Worm (Caenorhabditis elegans): ENCODE data around the gene fbf-1.

The fbf-1 gene

DNA sequence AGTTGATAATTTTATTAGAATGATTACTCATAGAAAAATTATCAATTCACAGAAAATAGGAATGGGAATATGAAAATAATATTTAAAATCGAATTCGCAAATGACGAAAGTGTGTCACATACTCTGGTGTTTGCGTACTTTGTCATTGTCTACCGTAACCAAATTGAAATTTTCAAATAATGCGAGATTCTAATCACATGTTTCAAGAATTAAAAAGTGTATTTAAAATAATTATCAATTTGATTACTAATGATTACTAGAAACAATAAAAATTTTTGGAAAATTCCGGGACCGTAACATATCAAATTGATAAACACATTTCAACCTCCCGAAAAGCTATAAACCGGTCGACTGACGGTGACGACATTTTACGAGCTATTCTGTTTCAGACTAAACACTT lies 10.7 kb upstream of the fbf-1 start, which contains the start of the genes fbf-2 and nspg-3:
fbf-2 (minus strand) TSS at position 101 of the 400 bp plus-strand sequence.
nspg-3 (plus strand) TSS at position 388 of the 400 bp plus-strand sequence.
- no peak for TF ChIP-seq nhr-237 (tag; optimal IDR thresholded peaks at IDR 0.05)
- no peak for TF ChIP-seq cnd-1 (tag; optimal IDR thresholded peaks at IDR 0.05)
- no peak for TF ChIP-seq flh-1 (GFP tag; optimal IDR thresholded peaks at IDR 0.05)
- TF ChIP-seq unc-39 (tag; optimal IDR thresholded peaks at IDR 0.05), result no peak
- TF ChIP-seq ceh-83 (GFP tag; optimal IDR thresholded peaks at IDR 0.05), result no peak
- TF ChIP-seq unc-120 (tag; optimal IDR thresholded peaks at IDR 0.05; ENCODE audit: poor library complexity, severe bottlenecking), result no peak
- TF ChIP-seq nhr-12 (tag; optimal IDR thresholded peaks at IDR 0.05), result no peak
- TF ChIP-seq elt-1 (tag; optimal IDR thresholded peaks at IDR 0.05; ENCODE audit: borderline replicate concordance, insufficient read depth), result no peak
- TF ChIP-seq sptf-1 (tag; optimal IDR thresholded peaks at IDR 0.05), result no peak
- TF ChIP-seq lin-13 (tag; optimal IDR thresholded peaks at IDR 0.05), result no peak

DNA sequence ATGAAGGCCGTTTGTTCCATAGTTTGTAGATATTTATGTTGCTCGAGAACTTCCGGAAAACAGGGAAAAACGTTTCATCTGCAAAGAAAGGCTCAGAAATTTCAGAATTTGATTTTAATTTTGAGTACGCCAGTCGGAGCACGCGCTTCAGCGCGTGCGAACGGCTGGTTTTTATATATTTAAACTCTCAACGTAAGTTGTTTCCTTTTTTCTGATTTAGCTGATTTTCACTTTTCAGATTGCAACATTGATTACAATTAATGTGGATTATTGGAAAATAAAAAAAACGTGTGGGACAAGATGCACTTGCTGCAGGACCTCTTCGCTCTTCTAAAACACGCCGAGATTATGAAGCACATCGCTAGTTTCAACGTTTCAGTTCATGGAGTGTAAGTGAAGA lies 2.0 kb upstream of the fbf-1 start, which contains the start of gene F21H12.3:
F21H12.3 (plus strand) TSS at position 301 of the 400 bp plus-strand sequence.
- TF ChIP-seq unc-62 (GFP tag; optimal IDR thresholded peaks at IDR 0.05) (no peak), unc-120 (tag; optimal IDR thresholded peaks at IDR 0.05; ENCODE audit: poor library complexity, severe bottlenecking) (no peak), snpc-4 (tag; optimal IDR thresholded peaks at IDR 0.05) (no peak), ztf-11 (tag; optimal IDR thresholded peaks at IDR 0.05) (no peak), ceh-43 (GFP tag; optimal IDR thresholded peaks at IDR 0.05) (no peak), nhr-12 (tag; optimal IDR thresholded peaks at IDR 0.05) (no peak), elt-3 (tag; optimal IDR thresholded peaks at IDR 0.05) (no peak)

DNA sequence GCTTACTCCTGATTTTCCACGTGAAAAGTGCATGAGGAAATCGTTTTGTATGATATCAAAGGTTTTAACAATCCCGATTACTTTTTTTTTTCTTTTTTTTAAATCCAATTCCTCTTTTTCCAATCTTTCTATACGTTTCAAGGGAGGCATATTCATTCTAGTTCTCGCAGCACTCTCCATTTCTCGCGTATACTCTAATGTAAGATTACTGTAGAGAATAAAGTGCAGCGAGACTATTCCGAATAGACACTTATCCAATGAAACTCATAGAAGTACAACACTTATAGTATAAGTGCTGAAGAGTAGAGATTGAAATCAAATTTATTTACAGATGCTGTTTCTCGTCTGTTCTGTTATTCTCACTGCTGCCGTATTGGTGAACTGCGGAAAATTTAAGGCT lies 3.0 kb downstream of the fbf-1 start, which contains the start of gene H12I13.6:
H12I13.6 (plus strand) TSS at position 301 of the 400 bp plus-strand sequence.
- TF ChIP-seq snpc-4 (tag; optimal IDR thresholded peaks at IDR 0.05) (no peak), hlh-1 (tag; optimal IDR thresholded peaks at IDR 0.05) (no peak), ceh-43 (GFP tag; optimal IDR thresholded peaks at IDR 0.05) (no peak), cnd-1 (tag; optimal IDR thresholded peaks at IDR 0.05) (no peak), blmp-1 (tag; optimal IDR thresholded peaks at IDR 0.05) (no peak), unc-120 (tag; optimal IDR thresholded peaks at IDR 0.05; ENCODE audit: poor library complexity, severe bottlenecking) (no peak), flh-1 (GFP tag; optimal IDR thresholded peaks at IDR 0.05) (no peak), lin-32 (GFP tag; optimal IDR thresholded peaks at IDR 0.05) (no peak), elt-3 (tag; optimal IDR thresholded peaks at IDR 0.05) (no peak), unc-39 (tag; optimal IDR thresholded peaks at IDR 0.05) (no peak), ztf-11 (tag; optimal IDR thresholded peaks at IDR 0.05) (no peak), bed-3 (GFP tag; optimal IDR thresholded peaks at IDR 0.05) (no peak), pha-4 (tag; optimal IDR thresholded peaks at IDR 0.05) (no peak), ceh-83 (GFP tag; optimal IDR thresholded peaks at IDR 0.05) (no peak), nhr-237 (tag; optimal IDR thresholded peaks at IDR 0.05) (no peak), M03D4.4 (tag; optimal IDR thresholded peaks at IDR 0.05) (no peak), nhr-28 (tag; optimal IDR thresholded peaks at IDR 0.05) (no peak), ham-2 (GFP tag; optimal IDR thresholded peaks at IDR 0.05) (no peak)

DNA sequence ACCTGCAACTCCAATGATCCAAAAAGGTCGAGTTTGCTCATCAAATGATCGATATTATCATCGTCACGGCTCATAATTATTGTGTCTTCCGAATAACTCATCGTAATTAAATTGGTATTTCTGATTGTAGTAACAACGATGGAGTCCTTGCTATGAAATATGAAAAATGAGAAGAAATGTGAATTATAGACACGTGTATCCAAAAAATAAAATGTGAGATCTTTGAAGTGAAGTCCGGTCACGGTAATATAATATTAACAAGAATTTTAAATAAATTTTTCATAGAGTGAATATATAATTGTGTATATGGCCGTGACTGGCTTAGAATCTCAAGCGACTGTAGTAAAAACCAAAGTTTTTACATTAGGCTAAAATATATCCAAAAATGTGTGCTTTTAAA lies 13.6 kb downstream of the fbf-1 start, which contains the start of gene H12I13.1:
H12I13.1 (minus strand) TSS at position 101 of the 400 bp plus-strand sequence.
- TF ChIP-seq cnd-1 (tag; optimal IDR thresholded peaks at IDR 0.05) (no peak), ham-2 (GFP tag; optimal IDR thresholded peaks at IDR 0.05) (no peak), pha-4 (tag; optimal IDR thresholded peaks at IDR 0.05) (no peak), M03D4.4 (tag; optimal IDR thresholded peaks at IDR 0.05) (no peak), nhr-28 (tag; optimal IDR thresholded peaks at IDR 0.05) (no peak), lsy-2 (tag; optimal IDR thresholded peaks at IDR 0.05) (no peak), nhr-2 (tag; optimal IDR thresholded peaks at IDR 0.05) (no peak), tbx-8 (GFP tag; optimal IDR thresholded peaks at IDR 0.05) (no peak), zip-8 (tag; optimal IDR thresholded peaks at IDR 0.05) (no peak), nhr-237 (tag; optimal IDR thresholded peaks at IDR 0.05) (no peak), hlh-1 (tag; optimal IDR thresholded peaks at IDR 0.05) (no peak), ces-1 (GFP tag; optimal IDR thresholded peaks at IDR 0.05) (no peak), flh-1 (GFP tag; optimal IDR thresholded peaks at IDR 0.05) (no peak), elt-3 (tag; optimal IDR thresholded peaks at IDR 0.05) (no peak), mls-2 (tag; optimal IDR thresholded peaks at IDR 0.05) (no peak), snpc-4 (tag; optimal IDR thresholded peaks at IDR 0.05) (no peak), nhr-12 (tag; optimal IDR thresholded peaks at IDR 0.05) (no peak), unc-62 (GFP tag; optimal IDR thresholded peaks at IDR 0.05) (no peak), mab-5 (tag; optimal IDR thresholded peaks at IDR 0.05) (no peak)

DNA sequence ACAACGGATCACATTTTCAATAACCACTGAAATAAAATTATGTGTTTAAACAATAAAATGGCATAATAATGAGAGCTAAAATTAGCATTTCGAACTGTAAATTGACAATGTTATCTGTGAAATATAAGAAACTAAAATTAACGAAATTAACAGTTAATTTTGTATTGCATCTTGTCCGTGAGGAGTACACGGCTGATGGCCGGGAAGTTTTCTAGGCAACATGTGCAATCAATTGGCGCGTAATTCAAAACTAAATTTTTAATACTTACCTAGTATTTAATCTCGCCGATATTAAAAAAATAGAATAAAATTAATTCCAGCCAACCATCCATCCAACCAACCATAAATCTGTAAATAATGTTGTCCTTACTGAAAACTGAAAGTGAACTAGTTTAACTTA lies 19.1 kb downstream of the fbf-1 start:
- no peak for TF ChIP-seq flh-1 (GFP tag; optimal IDR thresholded peaks at IDR 0.05)
- no peak for TF ChIP-seq lsy-2 (tag; optimal IDR thresholded peaks at IDR 0.05)
- no peak for TF ChIP-seq unc-39 (tag; optimal IDR thresholded peaks at IDR 0.05)
- TF ChIP-seq ham-2 (GFP tag; optimal IDR thresholded peaks at IDR 0.05), result no peak
- TF ChIP-seq mab-5 (tag; optimal IDR thresholded peaks at IDR 0.05), result peak; percentile 10
- no peak for TF ChIP-seq sem-2 (GFP tag; optimal IDR thresholded peaks at IDR 0.05)
- TF ChIP-seq blmp-1 (tag; optimal IDR thresholded peaks at IDR 0.05), result no peak
- no peak for TF ChIP-seq nhr-12 (tag; optimal IDR thresholded peaks at IDR 0.05)
- TF ChIP-seq hlh-1 (tag; optimal IDR thresholded peaks at IDR 0.05), result no peak
- TF ChIP-seq cnd-1 (tag; optimal IDR thresholded peaks at IDR 0.05), result peak; percentile 2
- no peak for TF ChIP-seq bed-3 (GFP tag; optimal IDR thresholded peaks at IDR 0.05)
- TF ChIP-seq nhr-2 (tag; optimal IDR thresholded peaks at IDR 0.05), result no peak
- no peak for TF ChIP-seq ceh-43 (GFP tag; optimal IDR thresholded peaks at IDR 0.05)
- no peak for TF ChIP-seq ceh-83 (GFP tag; optimal IDR thresholded peaks at IDR 0.05)
- no peak for TF ChIP-seq mep-1 (tag; optimal IDR thresholded peaks at IDR 0.05)
- TF ChIP-seq lin-13 (tag; optimal IDR thresholded peaks at IDR 0.05), result peak; percentile 37
- peak; percentile 25 for TF ChIP-seq pha-4 (tag; optimal IDR thresholded peaks at IDR 0.05)
- no peak for TF ChIP-seq ztf-11 (tag; optimal IDR thresholded peaks at IDR 0.05)
- TF ChIP-seq ceh-39 (tag; optimal IDR thresholded peaks at IDR 0.05), result no peak
- no peak for TF ChIP-seq tbx-8 (GFP tag; optimal IDR thresholded peaks at IDR 0.05)
- no peak for TF ChIP-seq drap-1 (GFP tag; optimal IDR thresholded peaks at IDR 0.05)
- no peak for TF ChIP-seq mls-2 (tag; optimal IDR thresholded peaks at IDR 0.05)

Measured in whole organism, mixed stage, embryonic.